Fruit fly (Drosophila melanogaster): ENCODE results near the gene RpS10b.

dm6 chrX:19637434-19638327 lies 39.9 kb downstream of the RpS10b start:
- TF ChIP-seq Eip78C (GFP tag) (peak; percentile 59), salr (GFP tag; optimal IDR thresholded peaks at IDR 0.05) (no peak)
